Worm (Caenorhabditis elegans) whole organism, L2 larva: ENCODE measurements around the gene R01H2.8.
A peak's percentile ranks its signal among the peaks of the same experiment; 100 is the strongest.

Experiments
- C34F6.9 ChIP-seq: fragments of 150-350 bp; optimal IDR thresholded peaks from 2 replicates; lab custom pipeline; 2014; ENCODE audit warnings: missing biosample characterization, missing genetic modification characterization
- F13H6.1 ChIP-seq: sonication (generic microtip); optimal IDR thresholded peaks from 2 replicates; lab custom pipeline; 2016; ENCODE audit warnings: missing genetic modification characterization, missing compliant biosample characterization
- R02D3.7 ChIP-seq: fragments of 150-350 bp; optimal IDR thresholded peaks from 2 replicates; lab custom pipeline; 2014; ENCODE audit warnings: missing biosample characterization, missing genetic modification characterization
- ZK546.5 ChIP-seq: sonication (generic microtip); optimal IDR thresholded peaks from 2 replicates; lab custom pipeline; 2017; ENCODE audit warnings: missing biosample characterization, missing genetic modification characterization
- alr-1 ChIP-seq: fragments of 150-350 bp; optimal IDR thresholded peaks from 2 replicates; lab custom pipeline; 2014; ENCODE audit warnings: missing biosample characterization, missing genetic modification characterization
- aly-2 ChIP-seq: fragments of 150-350 bp; optimal IDR thresholded peaks from 2 replicates; lab custom pipeline; 2014; ENCODE audit warnings: missing biosample characterization, missing genetic modification characterization
- blmp-1 ChIP-seq: sonication (generic microtip); optimal IDR thresholded peaks from 2 replicates; lab custom pipeline; 2017; ENCODE audit warnings: missing genetic modification characterization, mild to moderate bottlenecking, missing compliant biosample characterization, antibody characterized with exemption, moderate library complexity; ENCODE audit not compliant: insufficient read depth
- ceh-16 ChIP-seq: fragments of 150-350 bp; optimal IDR thresholded peaks from 2 replicates; lab custom pipeline; 2014; ENCODE audit warnings: missing biosample characterization, missing genetic modification characterization
- ceh-82 ChIP-seq: fragments of 150-350 bp; optimal IDR thresholded peaks from 2 replicates; lab custom pipeline; 2014; ENCODE audit warnings: missing biosample characterization, missing genetic modification characterization
- crh-2 ChIP-seq: sonication (generic microtip); optimal IDR thresholded peaks from 2 replicates; lab custom pipeline; 2017; ENCODE audit warnings: missing biosample characterization, missing genetic modification characterization
- egl-27 ChIP-seq: sonication (generic microtip); optimal IDR thresholded peaks from 3 replicates; lab custom pipeline; 2017; ENCODE audit warnings: missing biosample characterization, missing genetic modification reagents, missing genetic modification characterization
- elt-1 ChIP-seq: fragments of 150-350 bp; optimal IDR thresholded peaks from 2 replicates; lab custom pipeline; 2014; ENCODE audit warnings: missing biosample characterization, missing genetic modification characterization
- fos-1 ChIP-seq: fragments of 150-350 bp; optimal IDR thresholded peaks from 2 replicates; lab custom pipeline; 2014; ENCODE audit warnings: missing biosample characterization, missing genetic modification characterization
- gmeb-1 ChIP-seq: fragments of 150-350 bp; optimal IDR thresholded peaks from 2 replicates; lab custom pipeline; 2014; ENCODE audit warnings: missing biosample characterization, missing genetic modification characterization
- lin-11 ChIP-seq: fragments of 150-350 bp; sonication (generic microtip); optimal IDR thresholded peaks from 2 replicates; lab custom pipeline; 2014; ENCODE audit warnings: missing biosample characterization, missing genetic modification characterization, inconsistent platforms, mixed read lengths
- lin-13 ChIP-seq: fragments of 150-350 bp; optimal IDR thresholded peaks from 2 replicates; lab custom pipeline; 2014; ENCODE audit warnings: missing biosample characterization, missing genetic modification reagents, missing genetic modification characterization
- lin-39 ChIP-seq: fragments of 150-350 bp; optimal IDR thresholded peaks from 2 replicates; lab custom pipeline; 2014; ENCODE audit warnings: missing biosample characterization, missing genetic modification reagents, missing genetic modification characterization
- lsy-2 ChIP-seq, 2 experiments: fragments of 150-350 bp in 1 of 2; sonication (generic microtip) in 1 of 2; optimal IDR thresholded peaks; 2 replicates each; lab custom pipeline; 2014 to 2017; ENCODE audit warnings: missing biosample characterization in 2 of 2, missing genetic modification characterization in 2 of 2
- mab-5 ChIP-seq: fragments of 150-350 bp; optimal IDR thresholded peaks from 2 replicates; lab custom pipeline; 2014; ENCODE audit warnings: missing biosample characterization, missing genetic modification characterization
- mbf-1 ChIP-seq: sonication (generic microtip); optimal IDR thresholded peaks from 2 replicates; lab custom pipeline; 2017; ENCODE audit warnings: missing biosample characterization, missing genetic modification characterization
- nhr-11 ChIP-seq: fragments of 150-350 bp; optimal IDR thresholded peaks from 2 replicates; lab custom pipeline; 2014; ENCODE audit warnings: missing biosample characterization, missing genetic modification characterization
- nhr-12 ChIP-seq: fragments of 150-350 bp; optimal IDR thresholded peaks from 2 replicates; lab custom pipeline; 2014; ENCODE audit warnings: missing biosample characterization, missing genetic modification characterization
- nhr-129 ChIP-seq: fragments of 150-350 bp; optimal IDR thresholded peaks from 2 replicates; lab custom pipeline; 2014; ENCODE audit warnings: missing biosample characterization, missing genetic modification characterization
- nhr-21 ChIP-seq: fragments of 150-350 bp; optimal IDR thresholded peaks from 2 replicates; lab custom pipeline; 2014; ENCODE audit warnings: missing biosample characterization, missing genetic modification characterization
- nhr-23 ChIP-seq: fragments of 150-350 bp; optimal IDR thresholded peaks from 2 replicates; lab custom pipeline; 2014; ENCODE audit warnings: missing biosample characterization, missing genetic modification reagents, missing genetic modification characterization
- nhr-25 ChIP-seq: fragments of 150-350 bp; sonication (generic microtip); optimal IDR thresholded peaks from 3 replicates; lab custom pipeline; 2014; ENCODE audit warnings: missing biosample characterization, missing genetic modification characterization
- nhr-6 ChIP-seq: fragments of 150-350 bp; optimal IDR thresholded peaks from 2 replicates; lab custom pipeline; 2014; ENCODE audit warnings: missing biosample characterization, missing genetic modification characterization
- nhr-77 ChIP-seq: fragments of 150-350 bp; optimal IDR thresholded peaks from 2 replicates; lab custom pipeline; 2014; ENCODE audit warnings: missing biosample characterization, missing genetic modification characterization
- peb-1 ChIP-seq: fragments of 150-350 bp; optimal IDR thresholded peaks from 2 replicates; lab custom pipeline; 2014; ENCODE audit warnings: missing biosample characterization, missing genetic modification characterization
- sem-4 ChIP-seq: fragments of 150-350 bp; optimal IDR thresholded peaks from 2 replicates; lab custom pipeline; 2014; ENCODE audit warnings: missing biosample characterization, missing genetic modification reagents, missing genetic modification characterization
- skn-1 ChIP-seq: sonication (generic microtip); optimal IDR thresholded peaks from 2 replicates; lab custom pipeline; 2017; ENCODE audit warnings: missing biosample characterization, missing genetic modification characterization
- sma-3 ChIP-seq: sonication (generic microtip); optimal IDR thresholded peaks from 2 replicates; lab custom pipeline; 2016; ENCODE audit warnings: missing genetic modification reagents, missing genetic modification characterization, missing compliant biosample characterization
- sma-9 ChIP-seq, 2 experiments: fragments of 150-350 bp in 1 of 2; sonication (generic microtip) in 1 of 2; optimal IDR thresholded peaks; 2 replicates each; lab custom pipeline; 2014 to 2016; ENCODE audit warnings: missing genetic modification characterization in 2 of 2, mild to moderate bottlenecking in 1 of 2, missing biosample characterization in 1 of 2, missing compliant biosample characterization in 1 of 2, missing genetic modification reagents in 1 of 2, moderate library complexity in 1 of 2
- unc-39 ChIP-seq: fragments of 150-350 bp; optimal IDR thresholded peaks from 2 replicates; lab custom pipeline; 2014; ENCODE audit warnings: missing biosample characterization, missing genetic modification characterization
- unc-55 ChIP-seq: fragments of 150-350 bp; sonication (generic microtip); optimal IDR thresholded peaks from 3 replicates; lab custom pipeline; 2014; ENCODE audit warnings: missing biosample characterization, missing genetic modification reagents, missing genetic modification characterization
- unc-62 ChIP-seq: fragments of 150-350 bp; optimal IDR thresholded peaks from 2 replicates; lab custom pipeline; 2014; ENCODE audit warnings: missing biosample characterization, missing genetic modification reagents, missing genetic modification characterization
- zag-1 ChIP-seq: fragments of 150-350 bp; optimal IDR thresholded peaks from 2 replicates; lab custom pipeline; 2014; ENCODE audit warnings: missing biosample characterization, missing genetic modification characterization
- ztf-1 ChIP-seq: fragments of 200-800 bp; sonication (Bioruptor generic); conservative IDR thresholded peaks from 2 replicates; pipeline ENCODE4 v1.3.6; 2022; ENCODE audit warnings: missing genetic modification characterization, missing compliant biosample characterization
- ztf-4 ChIP-seq: fragments of 150-350 bp; optimal IDR thresholded peaks from 2 replicates; lab custom pipeline; 2014; ENCODE audit warnings: missing biosample characterization, missing genetic modification characterization

Gene R01H2.8

ce11 chrIII:7072452-7072851 lies 3.6 kb downstream of the R01H2.8 start, which contains the start of gene lin-37:
lin-37 (minus strand) TSS chrIII:7072552.
- TF ChIP-seq aly-2 (no peak), ceh-82 (no peak), unc-39 (tag; lab: Kevin White, UChicago) (no peak), lin-39 (tag; lab: Kevin White, UChicago) (no peak), unc-62 (GFP tag; lab: Kevin White, UChicago) (no peak), ZK546.5 (tag; lab: Kevin White, UChicago) (no peak), nhr-12 (tag; lab: Kevin White, UChicago) (no peak), nhr-6 (tag; lab: Kevin White, UChicago) (no peak), mab-5 (no peak), unc-55 (GFP tag; lab: Kevin White, UChicago) (no peak), alr-1 (tag; lab: Kevin White, UChicago) (no peak), crh-2 (tag; lab: Kevin White, UChicago) (no peak), fos-1 (tag; lab: Kevin White, UChicago) (no peak), sem-4 (tag; lab: Kevin White, UChicago) (no peak), nhr-25 (tag; lab: Kevin White, UChicago) (no peak), sma-9 (GFP tag; optimal IDR thresholded peaks at IDR 0.05; lab: Kevin White, UChicago) (no peak), sma-9 (tag; optimal IDR thresholded peaks at IDR 0.05; lab: Kevin White, UChicago) (no peak), ztf-1 (GFP tag; lab: Robert Waterston, UW) (no peak)
- TF ChIP-seq, all 48 proteins: peak for 0

- TF ChIP-seq nhr-129 (tag; lab: Kevin White, UChicago), result peak; percentile 55
- peak; percentile 45 for TF ChIP-seq lin-13 (GFP tag; lab: Kevin White, UChicago)
- TF ChIP-seq alr-1 (tag; lab: Kevin White, UChicago), result no peak
- TF ChIP-seq C34F6.9 (tag; lab: Kevin White, UChicago), result peak; percentile 56
- no peak for TF ChIP-seq ceh-16 (tag; lab: Kevin White, UChicago)
- peak; percentile 25 for TF ChIP-seq mab-5
- TF ChIP-seq elt-1, result no peak
- no peak for TF ChIP-seq lin-11 (tag; lab: Kevin White, UChicago)
- TF ChIP-seq nhr-6 (tag; lab: Kevin White, UChicago), result no peak
- peak; percentile 28 for TF ChIP-seq sma-9 (GFP tag; optimal IDR thresholded peaks at IDR 0.05; lab: Kevin White, UChicago)
- TF ChIP-seq sma-9 (tag; optimal IDR thresholded peaks at IDR 0.05; lab: Kevin White, UChicago), result no peak
- peak; percentile 49 for TF ChIP-seq crh-2 (tag; lab: Kevin White, UChicago)
- TF ChIP-seq peb-1 (tag; lab: Kevin White, UChicago), result no peak
- TF ChIP-seq nhr-23 (tag; lab: Kevin White, UChicago), result no peak
- TF ChIP-seq sma-3, result peak; percentile 41
- peak; percentile 97 for TF ChIP-seq gmeb-1
- peak; percentile 30 to 77 for TF ChIP-seq lsy-2 (tag; optimal IDR thresholded peaks at IDR 0.05; lab: Kevin White, UChicago)
- peak; percentile 28 for TF ChIP-seq skn-1 (tag; lab: Kevin White, UChicago)
- no peak for TF ChIP-seq nhr-11 (tag; lab: Kevin White, UChicago)
- no peak for TF ChIP-seq mbf-1
- peak; percentile 3 for TF ChIP-seq egl-27 (tag; lab: Kevin White, UChicago)
- TF ChIP-seq unc-55 (GFP tag; lab: Kevin White, UChicago), result peak; percentile 70
- no peak for TF ChIP-seq nhr-21 (tag; lab: Kevin White, UChicago)
Measured at ce11 chrIII:7073801-7074386, 5.0 kb downstream of the R01H2.8 start, which contains the start of gene ZK418.5. ZK418.5 (minus strand) TSS chrIII:7073851.

DNA sequence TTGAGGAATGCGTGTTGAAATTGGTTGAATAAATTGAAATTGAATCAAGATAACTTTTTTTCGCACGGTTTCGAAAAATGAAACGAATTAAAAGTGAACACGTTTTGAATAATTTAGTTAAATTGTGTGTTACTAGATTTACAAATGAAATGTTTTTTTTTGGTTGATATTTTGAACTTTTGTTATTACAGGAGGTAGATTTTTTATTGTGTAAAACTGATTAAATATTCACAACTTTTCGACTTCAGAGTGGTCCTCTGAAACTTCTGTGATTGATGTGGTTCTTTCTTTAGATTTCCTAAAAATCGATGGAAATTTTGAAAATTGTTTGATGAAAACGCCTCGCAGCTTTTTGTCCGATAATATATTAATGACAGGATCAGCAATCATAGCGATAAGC lies 7.5 kb downstream of the R01H2.8 start, which contains the start of gene ZK418.13:
Gene ZK418.13 (minus strand): TSS at position 101 of the 400 bp plus-strand sequence.
- no peak for TF ChIP-seq nhr-6 (tag; lab: Kevin White, UChicago)
- no peak for TF ChIP-seq F13H6.1 (tag; lab: Kevin White, UChicago)
- TF ChIP-seq sem-4 (tag; lab: Kevin White, UChicago), result no peak
- TF ChIP-seq ztf-4, result no peak
- TF ChIP-seq zag-1 (tag; lab: Kevin White, UChicago), result no peak
- TF ChIP-seq fos-1 (tag; lab: Kevin White, UChicago), result no peak
- TF ChIP-seq mab-5, result no peak
- TF ChIP-seq nhr-12 (tag; lab: Kevin White, UChicago), result no peak
- TF ChIP-seq blmp-1 (tag; lab: Kevin White, UChicago), result no peak
- TF ChIP-seq R02D3.7 (tag; lab: Kevin White, UChicago), result no peak
- no peak for TF ChIP-seq sma-3
- TF ChIP-seq nhr-77, result no peak
